Worm (Caenorhabditis elegans) whole organism, L1 larva: ENCODE measurements around the gene paf-2.

Experiments
- F16B12.6 ChIP-seq: fragments of 150-350 bp; optimal IDR thresholded peaks from 2 replicates; lab custom pipeline; 2014; ENCODE audit warnings: missing biosample characterization, missing genetic modification characterization
- Y116A8C.19 ChIP-seq: sonication (generic microtip); optimal IDR thresholded peaks from 2 replicates; lab custom pipeline; 2016; ENCODE audit warnings: missing compliant biosample characterization, missing genetic modification characterization, borderline replicate concordance
- alr-1 ChIP-seq: fragments of 200-800 bp; sonication (Bioruptor generic); optimal IDR thresholded peaks from 2 replicates; lab custom pipeline; 2018; ENCODE audit warnings: borderline replicate concordance, mild to moderate bottlenecking, missing genetic modification characterization, missing compliant biosample characterization
- ceh-8 ChIP-seq: fragments of 200-800 bp; sonication (Bioruptor generic); optimal IDR thresholded peaks from 2 replicates; lab custom pipeline; 2018; ENCODE audit warnings: mild to moderate bottlenecking, missing genetic modification characterization, moderate library complexity, missing compliant biosample characterization
- ceh-82 ChIP-seq, 3 experiments: fragments of 150-350 bp in 1 of 3; sonication (generic microtip) in 2 of 3; optimal IDR thresholded peaks; 2 replicates each; lab custom pipeline; 2014 to 2017; ENCODE audit warnings: missing biosample characterization in 3 of 3, missing genetic modification characterization in 3 of 3
- ceh-88 ChIP-seq: fragments of 200-800 bp; sonication (Bioruptor generic); IDR thresholded peaks from 2 replicates; pipeline ENCODE4 v1.3.6; 2022; ENCODE audit warnings: missing genetic modification characterization, missing compliant biosample characterization
- ceh-90 ChIP-seq: sonication (generic microtip); optimal IDR thresholded peaks from 2 replicates; lab custom pipeline; 2016; ENCODE audit warnings: missing genetic modification characterization, missing compliant biosample characterization
- dpl-1 ChIP-seq, 3 experiments: fragments of 150-350 bp in 2 of 3; sonication (generic microtip) in 1 of 3; optimal IDR thresholded peaks; 2 replicates each; lab custom pipeline; 2014 to 2017; ENCODE audit warnings: missing biosample characterization in 3 of 3, missing genetic modification characterization in 3 of 3, missing genetic modification reagents in 3 of 3
- efl-1 ChIP-seq, 4 experiments: fragments of 150-350 bp; optimal IDR thresholded peaks in 3 of 4; peaks in 1 of 4; 1 replicate in 1 of 4; 2 replicates in 3 of 4; lab custom pipeline; 2014; ENCODE audit warnings: missing biosample characterization in 2 of 4, missing genetic modification characterization in 2 of 4, missing genetic modification reagents in 2 of 4
- efl-3 ChIP-seq: fragments of 200-800 bp; sonication (Bioruptor generic); optimal IDR thresholded peaks from 2 replicates; lab custom pipeline; 2018; ENCODE audit warnings: mild to moderate bottlenecking, missing genetic modification characterization, missing compliant biosample characterization
- egl-13 ChIP-seq: sonication (generic microtip); optimal IDR thresholded peaks from 2 replicates; lab custom pipeline; 2016; ENCODE audit warnings: missing genotype, missing genetic modification reagents, missing genetic modification characterization, missing compliant biosample characterization
- egl-27 ChIP-seq, 2 experiments: fragments of 150-350 bp in 1 of 2; sonication (generic microtip); optimal IDR thresholded peaks; 3 replicates each; lab custom pipeline; 2017 to 2018; ENCODE audit warnings: missing biosample characterization in 2 of 2, missing genetic modification characterization in 2 of 2, missing genetic modification reagents in 2 of 2
- ets-5 ChIP-seq: fragments of 200-800 bp; sonication (Bioruptor generic); IDR thresholded peaks from 2 replicates; pipeline ENCODE4 v1.3.6; 2022; ENCODE audit warnings: missing genetic modification characterization, missing compliant biosample characterization
- fkh-4 ChIP-seq: sonication (generic microtip); optimal IDR thresholded peaks from 2 replicates; lab custom pipeline; 2016; ENCODE audit warnings: missing compliant biosample characterization, missing genetic modification characterization, borderline replicate concordance
- hlh-4 ChIP-seq: sonication (generic microtip); optimal IDR thresholded peaks from 2 replicates; lab custom pipeline; 2016; ENCODE audit warnings: mild to moderate bottlenecking, missing genetic modification characterization, missing compliant biosample characterization
- irx-1 ChIP-seq: sonication (generic microtip); optimal IDR thresholded peaks from 2 replicates; lab custom pipeline; 2016; ENCODE audit warnings: missing genetic modification characterization, missing compliant biosample characterization
- lin-13 ChIP-seq: fragments of 150-350 bp; optimal IDR thresholded peaks from 2 replicates; lab custom pipeline; 2014; ENCODE audit warnings: missing biosample characterization, missing genetic modification reagents, missing genetic modification characterization
- lin-14 ChIP-seq: fragments of 200-800 bp; sonication (Bioruptor generic); optimal IDR thresholded peaks from 2 replicates; lab custom pipeline; 2018; ENCODE audit warnings: mild to moderate bottlenecking, missing genetic modification characterization, moderate library complexity, missing compliant biosample characterization
- lin-35 ChIP-seq, 2 experiments: fragments of 150-350 bp; optimal IDR thresholded peaks; 2 replicates each; lab custom pipeline; 2014; ENCODE audit warnings: missing biosample characterization in 2 of 2, missing genetic modification characterization in 2 of 2, missing genetic modification reagents in 2 of 2
- lir-3 ChIP-seq: sonication (generic microtip); optimal IDR thresholded peaks from 2 replicates; lab custom pipeline; 2016; ENCODE audit warnings: mild to moderate bottlenecking, missing genetic modification characterization, moderate library complexity, missing compliant biosample characterization; ENCODE audit not compliant: poor library complexity
- lsy-2 ChIP-seq, 2 experiments: fragments of 150-350 bp; optimal IDR thresholded peaks; 2 replicates each; lab custom pipeline; 2014; ENCODE audit warnings: missing biosample characterization in 2 of 2, missing genetic modification characterization in 2 of 2
- mab-9 ChIP-seq: fragments of 200-800 bp; sonication (Bioruptor generic); IDR thresholded peaks from 2 replicates; pipeline ENCODE4 v1.3.6; 2022; ENCODE audit warnings: missing genetic modification reagents, missing genetic modification characterization, missing compliant biosample characterization
- mef-2 ChIP-seq: fragments of 150-350 bp; optimal IDR thresholded peaks from 2 replicates; lab custom pipeline; 2014; ENCODE audit warnings: missing biosample characterization, missing genetic modification characterization
- mep-1 ChIP-seq: fragments of 150-350 bp; optimal IDR thresholded peaks from 2 replicates; lab custom pipeline; 2014; ENCODE audit warnings: missing biosample characterization, missing genetic modification characterization
- nhr-20 ChIP-seq: sonication (generic microtip); optimal IDR thresholded peaks from 2 replicates; lab custom pipeline; 2016; ENCODE audit warnings: mild to moderate bottlenecking, missing genetic modification characterization, missing compliant biosample characterization
- nhr-71 ChIP-seq: sonication (generic microtip); optimal IDR thresholded peaks from 2 replicates; lab custom pipeline; 2016; ENCODE audit warnings: mild to moderate bottlenecking, missing genetic modification characterization, moderate library complexity, missing compliant biosample characterization
- nhr-76 ChIP-seq: sonication (generic microtip); optimal IDR thresholded peaks from 2 replicates; lab custom pipeline; 2017; ENCODE audit warnings: missing biosample characterization, missing genetic modification characterization
- nhr-85 ChIP-seq: sonication (generic microtip); peaks from one replicate; lab custom pipeline; 2016; ENCODE audit warnings: missing genetic modification characterization, inconsistent platforms, missing compliant biosample characterization
- rnt-1 ChIP-seq: sonication (generic microtip); optimal IDR thresholded peaks from 2 replicates; lab custom pipeline; 2016; ENCODE audit warnings: mild to moderate bottlenecking, missing genetic modification characterization, moderate library complexity, missing compliant biosample characterization
- snu-23 ChIP-seq: sonication (generic microtip); optimal IDR thresholded peaks from 2 replicates; lab custom pipeline; 2016; ENCODE audit warnings: missing genetic modification characterization, missing compliant biosample characterization
- sup-37 ChIP-seq: fragments of 200-800 bp; sonication (Bioruptor generic); optimal IDR thresholded peaks from 2 replicates; lab custom pipeline; 2018; ENCODE audit warnings: mild to moderate bottlenecking, missing genetic modification characterization, missing compliant biosample characterization
- tlp-1 ChIP-seq: fragments of 150-350 bp; optimal IDR thresholded peaks from 2 replicates; lab custom pipeline; 2014; ENCODE audit warnings: missing biosample characterization, missing genetic modification characterization
- unc-30 ChIP-seq: sonication (generic microtip); optimal IDR thresholded peaks from 2 replicates; lab custom pipeline; 2017; ENCODE audit warnings: missing biosample characterization, missing genetic modification characterization
- unc-62 ChIP-seq: fragments of 150-350 bp; optimal IDR thresholded peaks from 2 replicates; lab custom pipeline; 2014; ENCODE audit warnings: missing biosample characterization, missing genetic modification reagents, missing genetic modification characterization
- unc-86 ChIP-seq: sonication (generic microtip); optimal IDR thresholded peaks from 2 replicates; lab custom pipeline; 2016; ENCODE audit warnings: missing genetic modification characterization, missing compliant biosample characterization
- xbp-1 ChIP-seq: sonication (generic microtip); optimal IDR thresholded peaks from 2 replicates; lab custom pipeline; 2016; ENCODE audit warnings: missing genetic modification characterization, missing compliant biosample characterization
- zip-4 ChIP-seq: fragments of 200-800 bp; sonication (Bioruptor generic); optimal IDR thresholded peaks from 2 replicates; lab custom pipeline; 2018; ENCODE audit warnings: mild to moderate bottlenecking, missing genetic modification characterization, moderate library complexity, missing compliant biosample characterization
- ztf-11 ChIP-seq, 2 experiments: sonication (generic microtip); optimal IDR thresholded peaks; 2 replicates each; lab custom pipeline; 2016 to 2017; ENCODE audit warnings: missing genetic modification characterization in 2 of 2, missing biosample characterization in 1 of 2, missing compliant biosample characterization in 1 of 2

paf-2 gene

ce11 chrX:4255366-4255765, 42.2 kb downstream of the paf-2 start:
- TF ChIP-seq egl-13 (tag; lab: Kevin White, UChicago) (no peak), ets-5 (GFP tag; lab: Robert Waterston, UW) (no peak), alr-1 (no peak), mab-9 (GFP tag; lab: Robert Waterston, UW) (no peak), irx-1 (tag; lab: Kevin White, UChicago) (no peak), nhr-76 (tag; lab: Kevin White, UChicago) (no peak), fkh-4 (tag; lab: Kevin White, UChicago) (no peak), unc-30 (tag; lab: Kevin White, UChicago) (no peak), dpl-1 (GFP tag; optimal IDR thresholded peaks at IDR 0.05; lab: Kevin White, UChicago) (no peak), ceh-90 (tag; lab: Kevin White, UChicago) (no peak)

- TF ChIP-seq tlp-1 (tag; lab: Kevin White, UChicago) (no peak), unc-62 (no peak), nhr-20 (tag; lab: Kevin White, UChicago) (peak; percentile 2), lir-3 (tag; lab: Kevin White, UChicago) (no peak), Y116A8C.19 (tag; lab: Kevin White, UChicago) (no peak), lin-13 (no peak), hlh-4 (no peak), ceh-8 (GFP tag; lab: Kevin White, UChicago) (no peak), efl-3 (GFP tag; lab: Kevin White, UChicago) (no peak), unc-86 (tag; lab: Kevin White, UChicago) (no peak), mep-1 (tag; lab: Kevin White, UChicago) (peak; percentile 26), F16B12.6 (tag; lab: Kevin White, UChicago) (peak; percentile 30), nhr-71 (peak; percentile 29), rnt-1 (tag; lab: Kevin White, UChicago) (peak; percentile 29), sup-37 (GFP tag; lab: Kevin White, UChicago) (no peak), unc-30 (tag; lab: Kevin White, UChicago) (no peak), ceh-82 (tag; optimal IDR thresholded peaks at IDR 0.05; lab: Kevin White, UChicago) (no peak), lin-35 (GFP tag; optimal IDR thresholded peaks at IDR 0.05; lab: Kevin White, UChicago) (peak in 1 of 2 experiments; percentile 53), xbp-1 (tag; lab: Kevin White, UChicago) (peak; percentile 11), efl-1 (optimal IDR thresholded peaks at IDR 0.05; lab: Kevin White, UChicago) (no peak), efl-1 (GFP tag; optimal IDR thresholded peaks at IDR 0.05 in 1 of 2; lab: Kevin White, UChicago) (peak in 1 of 2 experiments; percentile 32), zip-4 (no peak), dpl-1 (GFP tag; optimal IDR thresholded peaks at IDR 0.05; lab: Kevin White, UChicago) (peak in 2 of 3 experiments; percentile 16 to 34), lsy-2 (tag; optimal IDR thresholded peaks at IDR 0.05; lab: Kevin White, UChicago) (peak in 1 of 2 experiments; percentile 24), lin-14 (GFP tag; lab: Kevin White, UChicago) (peak; percentile 67), snu-23 (GFP tag; lab: Kevin White, UChicago) (peak; percentile 49), nhr-85 (peak; percentile 68), egl-27 (tag; optimal IDR thresholded peaks at IDR 0.05; lab: Kevin White, UChicago) (no peak), ets-5 (GFP tag; lab: Robert Waterston, UW) (no peak)
Measured at ce11 chrX:4254782-4255181, 42.8 kb downstream of the paf-2 start, which contains the start of gene taf-11.1. Gene taf-11.1 (plus strand): TSS chrX:4255170.

ce11 chrX:4252047-4252446, 45.5 kb downstream of the paf-2 start, which contains the start of gene srv-5:
Gene srv-5 (plus strand): TSS chrX:4252347.
- TF ChIP-seq mep-1 (tag; lab: Kevin White, UChicago): no peak
- TF ChIP-seq lin-14 (GFP tag; lab: Kevin White, UChicago): no peak
- no peak for TF ChIP-seq nhr-20 (tag; lab: Kevin White, UChicago)
- TF ChIP-seq ztf-11 (tag; optimal IDR thresholded peaks at IDR 0.05; lab: Kevin White, UChicago): no peak
- no peak for TF ChIP-seq lin-13
- TF ChIP-seq mef-2 (tag; lab: Kevin White, UChicago): no peak
- TF ChIP-seq efl-1 (optimal IDR thresholded peaks at IDR 0.05; lab: Kevin White, UChicago): no peak
- peak in 1 of 2 experiments; percentile 55 for TF ChIP-seq efl-1 (GFP tag; optimal IDR thresholded peaks at IDR 0.05 in 1 of 2; lab: Kevin White, UChicago)
- no peak for TF ChIP-seq ceh-88
